Fruit fly (Drosophila melanogaster): ENCODE measurements around the gene Caf1-180.
A peak's percentile ranks its signal among the peaks of the same experiment; 100 is the strongest.

The Caf1-180 gene

dm6 chrX:8561404-8562397 lies 44.4 kb downstream of the Caf1-180 start (continued):
- TF ChIP-seq CG34406 (GFP tag; optimal IDR thresholded peaks at IDR 0.05) (peak; percentile 9), CG7368 (GFP tag; optimal IDR thresholded peaks at IDR 0.05) (peak; percentile 46), net (GFP tag; optimal IDR thresholded peaks at IDR 0.05) (peak; percentile 36), CG32006 (GFP tag; optimal IDR thresholded peaks at IDR 0.05) (peak; percentile 15), dsx (GFP tag; optimal IDR thresholded peaks at IDR 0.05; ENCODE audit: poor library complexity, severe bottlenecking) (no peak), CG11902 (GFP tag; optimal IDR thresholded peaks at IDR 0.05) (no peak), CG11294 (GFP tag; IDR thresholded peaks at IDR 0.05) (no peak; the same call in 1 of the 2 replicates), vri (GFP tag; optimal IDR thresholded peaks at IDR 0.05) (peak; percentile 81), CG10669 (GFP tag; optimal IDR thresholded peaks at IDR 0.05) (peak; percentile 20), CG3919 (GFP tag; optimal IDR thresholded peaks at IDR 0.05) (peak; percentile 65), CG6808 (GFP tag; optimal IDR thresholded peaks at IDR 0.05) (no peak), fd59A (GFP tag; optimal IDR thresholded peaks at IDR 0.05) (peak; percentile 5), CG6276 (GFP tag; optimal IDR thresholded peaks at IDR 0.05) (peak; percentile 51), Smox (GFP tag; optimal IDR thresholded peaks at IDR 0.05) (no peak), Hr38 (GFP tag; optimal IDR thresholded peaks at IDR 0.05) (no peak), fkh (GFP tag; optimal IDR thresholded peaks at IDR 0.05) (peak; percentile 80), achi (GFP tag; optimal IDR thresholded peaks at IDR 0.05) (peak; percentile 45), CG6854 (GFP tag; optimal IDR thresholded peaks at IDR 0.05) (no peak), eg (GFP tag; IDR thresholded peaks at IDR 0.05) (peak; percentile 75), Gug (GFP tag; IDR thresholded peaks at IDR 0.05) (no peak), ss (GFP tag; optimal IDR thresholded peaks at IDR 0.05) (peak; percentile 44 to 50), Blimp-1 (GFP tag; optimal IDR thresholded peaks at IDR 0.05) (peak; percentile 52), Hr4 (GFP tag; optimal IDR thresholded peaks at IDR 0.05) (no peak), CG10631 (GFP tag; optimal IDR thresholded peaks at IDR 0.05) (peak; percentile 44), salr (GFP tag; optimal IDR thresholded peaks at IDR 0.05) (no peak), Sox102F (GFP tag; optimal IDR thresholded peaks at IDR 0.05) (peak; percentile 54), pdm3 (GFP tag; optimal IDR thresholded peaks at IDR 0.05) (peak; percentile 41), OdsH (GFP tag; optimal IDR thresholded peaks at IDR 0.05) (peak; percentile 46), lz (GFP tag; optimal IDR thresholded peaks at IDR 0.05) (peak; percentile 53), CG31627 (GFP tag; optimal IDR thresholded peaks at IDR 0.05) (peak; percentile 37), CG6163 (GFP tag; IDR thresholded peaks at IDR 0.05) (no peak; the same call in 2 of the 3 replicates)

dm6 chrX:8560087-8560999 lies 45.8 kb downstream of the Caf1-180 start, which contains the start of the genes CG12112 and Trf4-1:
Gene CG12112 (minus strand): TSS chrX:8560192.
Gene Trf4-1 (plus strand): TSS chrX:8560322.
- TF ChIP-seq CG10669 (GFP tag; optimal IDR thresholded peaks at IDR 0.05) (no peak), Eip75B (GFP tag; optimal IDR thresholded peaks at IDR 0.05) (peak; percentile 46), pdm3 (GFP tag; optimal IDR thresholded peaks at IDR 0.05) (peak; percentile 58), CG11294 (GFP tag; IDR thresholded peaks at IDR 0.05) (no peak), Hr4 (GFP tag; optimal IDR thresholded peaks at IDR 0.05) (peak; percentile 34), dsx (GFP tag; optimal IDR thresholded peaks at IDR 0.05; ENCODE audit: poor library complexity, severe bottlenecking) (no peak), svp (GFP tag) (peak; percentile 68), Ets21C (GFP tag; optimal IDR thresholded peaks at IDR 0.05) (peak; percentile 27), Sox15 (GFP tag; optimal IDR thresholded peaks at IDR 0.05) (no peak), CG3032 (tag; optimal IDR thresholded peaks at IDR 0.05) (peak; percentile 2), achi (GFP tag; optimal IDR thresholded peaks at IDR 0.05) (peak; percentile 32), Eip78C (GFP tag) (peak; percentile 71), Lpt (GFP tag; optimal IDR thresholded peaks at IDR 0.05) (no peak), CG6792 (GFP tag; optimal IDR thresholded peaks at IDR 0.05) (no peak), ss (GFP tag; optimal IDR thresholded peaks at IDR 0.05) (peak in 1 of 2 experiments; percentile 60), net (GFP tag; optimal IDR thresholded peaks at IDR 0.05) (no peak), eg (GFP tag; IDR thresholded peaks at IDR 0.05) (peak; percentile 21; the same call in 1 of the 3 replicates), Met (GFP tag; optimal IDR thresholded peaks at IDR 0.05) (peak; percentile 43), OdsH (GFP tag; optimal IDR thresholded peaks at IDR 0.05) (peak; percentile 48), CG8632 (GFP tag; optimal IDR thresholded peaks at IDR 0.05) (no peak), CG15336 (GFP tag; IDR thresholded peaks at IDR 0.05) (no peak), CG3919 (GFP tag; optimal IDR thresholded peaks at IDR 0.05) (peak; percentile 14), Blimp-1 (GFP tag; optimal IDR thresholded peaks at IDR 0.05) (peak; percentile 15), CG11762 (GFP tag; optimal IDR thresholded peaks at IDR 0.05; ENCODE audit: insufficient read depth) (no peak), fd59A (GFP tag; optimal IDR thresholded peaks at IDR 0.05) (no peak), cyc (GFP tag; optimal IDR thresholded peaks at IDR 0.05) (peak; percentile 26), CG31627 (GFP tag; optimal IDR thresholded peaks at IDR 0.05) (peak; percentile 55), CG6808 (GFP tag; optimal IDR thresholded peaks at IDR 0.05) (no peak)

Data from whole organism, prepupa.